Fruit fly (Drosophila melanogaster) whole organism, wandering third instar larva: ENCODE measurements around the gene CG12768.
A peak's percentile ranks its signal among the peaks of the same experiment; 100 is the strongest.

ENCODE experiments used
- CG32264 ChIP-seq: fragments of 200-800 bp; sonication (Bioruptor generic); optimal IDR thresholded peaks from 2 replicates; lab custom pipeline; 2016; ENCODE audit warnings: missing biosample characterization, missing genetic modification characterization
- CG9705 ChIP-seq: fragments of 200-800 bp; sonication (Bioruptor generic); optimal IDR thresholded peaks from 2 replicates; lab custom pipeline; 2018; ENCODE audit warnings: missing biosample characterization, mild to moderate bottlenecking, missing genetic modification characterization
- CrebA ChIP-seq: fragments of 200-800 bp; sonication (Bioruptor generic); optimal IDR thresholded peaks from 2 replicates; lab custom pipeline; 2016; ENCODE audit warnings: missing biosample characterization, mild to moderate bottlenecking, missing genetic modification characterization, borderline replicate concordance
- Dfd ChIP-seq: fragments of >200 bp; optimal IDR thresholded peaks from 2 replicates; lab custom pipeline; 2017; ENCODE audit warnings: missing biosample characterization, missing genetic modification characterization
- Dif ChIP-seq: fragments of 200-275, 200-300 bp; sonication (Bioruptor generic); optimal IDR thresholded peaks from 2 replicates; lab custom pipeline; 2018; ENCODE audit warnings: missing biosample characterization, missing genetic modification characterization; ENCODE audit not compliant: partially characterized antibody
- HLH106 ChIP-seq: fragments of 200-800 bp; optimal IDR thresholded peaks from 3 replicates; lab custom pipeline; 2019; ENCODE audit warnings: missing biosample characterization, mild to moderate bottlenecking, missing genetic modification characterization, moderate library complexity
- Hnf4 ChIP-seq: fragments of 200-800 bp; sonication (Bioruptor generic); optimal IDR thresholded peaks from 2 replicates; lab custom pipeline; 2016; ENCODE audit warnings: missing biosample characterization, mild to moderate bottlenecking, missing genetic modification characterization
- Hr78 ChIP-seq: fragments of >200 bp; optimal IDR thresholded peaks from 2 replicates; lab custom pipeline; 2017; ENCODE audit warnings: missing biosample characterization, missing genetic modification characterization
- Hr83 ChIP-seq: fragments of 200-300 bp; sonication (Bioruptor generic); optimal IDR thresholded peaks from 2 replicates; lab custom pipeline; 2016; ENCODE audit warnings: missing biosample characterization, mild to moderate bottlenecking, missing genetic modification characterization, moderate library complexity; ENCODE audit not compliant: poor library complexity, severe bottlenecking
- Jra ChIP-seq: sonication (Bioruptor generic); optimal IDR thresholded peaks from 2 replicates; lab custom pipeline; 2016; ENCODE audit warnings: missing biosample characterization, missing genetic modification characterization
- Mio ChIP-seq: sonication (Bioruptor generic); optimal IDR thresholded peaks from 2 replicates; lab custom pipeline; 2016; ENCODE audit warnings: missing biosample characterization, missing genetic modification characterization
- Myc ChIP-seq: fragments of >200 bp; optimal IDR thresholded peaks from 2 replicates; lab custom pipeline; 2017
- N ChIP-seq: fragments of >200 bp; optimal IDR thresholded peaks from 2 replicates; lab custom pipeline; 2018; ENCODE audit warnings: missing biosample characterization, missing external identifiers, missing genetic modification characterization
- Rel ChIP-seq, 2 experiments: fragments of 200-800 bp; sonication (Bioruptor generic) in 1 of 2; optimal IDR thresholded peaks; 2 replicates in 1 of 2; 3 replicates in 1 of 2; lab custom pipeline; 2016 to 2019; ENCODE audit warnings: mild to moderate bottlenecking in 2 of 2, missing biosample characterization in 2 of 2, missing genetic modification characterization in 2 of 2, moderate library complexity in 1 of 2
- Sp1 ChIP-seq: fragments of 200-800 bp; sonication (Bioruptor generic); optimal IDR thresholded peaks from 3 replicates; lab custom pipeline; 2019; ENCODE audit warnings: missing biosample characterization, mild to moderate bottlenecking, missing genetic modification characterization, moderate library complexity
- Vsx2 ChIP-seq: fragments of 200-300, 225-300 bp; sonication (Bioruptor generic); optimal IDR thresholded peaks from 2 replicates; lab custom pipeline; 2018; ENCODE audit warnings: missing biosample characterization, missing genetic modification characterization; ENCODE audit not compliant: partially characterized antibody
- br ChIP-seq: fragments of 200-800 bp; sonication (Bioruptor generic); optimal IDR thresholded peaks from 2 replicates; lab custom pipeline; 2016; ENCODE audit warnings: missing biosample characterization, missing genetic modification characterization
- brk ChIP-seq: fragments of 200-800 bp; sonication (Bioruptor generic); optimal IDR thresholded peaks from 2 replicates; lab custom pipeline; 2016; ENCODE audit warnings: missing biosample characterization, mild to moderate bottlenecking, missing genetic modification characterization
- dl ChIP-seq, 2 experiments: fragments of 175-275, 200-275 bp in 1 of 2; fragments of 200-275 bp in 1 of 2; sonication (Bioruptor generic); optimal IDR thresholded peaks; lab custom pipeline; 2018; ENCODE audit warnings: mild to moderate bottlenecking in 2 of 2, missing biosample characterization in 2 of 2, missing genetic modification characterization in 2 of 2, moderate library complexity in 2 of 2; ENCODE audit not compliant: partially characterized antibody in 2 of 2, insufficient read depth in 1 of 2
- dmrt93B ChIP-seq: fragments of 200-800 bp; sonication (Bioruptor generic); optimal IDR thresholded peaks from 2 replicates; lab custom pipeline; 2018; ENCODE audit warnings: missing biosample characterization, mild to moderate bottlenecking, missing genetic modification characterization
- dsf ChIP-seq: sonication (Bioruptor generic); optimal IDR thresholded peaks from 2 replicates; lab custom pipeline; 2016; ENCODE audit warnings: missing biosample characterization, missing genetic modification characterization, borderline replicate concordance
- foxo ChIP-seq, 2 experiments: fragments of 200-800 bp; sonication (Bioruptor generic); optimal IDR thresholded peaks; 2 replicates in 1 of 2; 3 replicates in 1 of 2; lab custom pipeline; 2016 to 2017; ENCODE audit warnings: missing biosample characterization in 2 of 2, missing genetic modification characterization in 2 of 2
- jim ChIP-seq: fragments of 175-275, 200-325 bp; sonication (Bioruptor generic); optimal IDR thresholded peaks from 2 replicates; lab custom pipeline; 2016; ENCODE audit warnings: missing biosample characterization, mild to moderate bottlenecking, missing genetic modification characterization
- lola ChIP-seq: fragments of >200 bp; optimal IDR thresholded peaks from 2 replicates; lab custom pipeline; 2017; ENCODE audit warnings: missing biosample characterization, missing genetic modification characterization
- pan ChIP-seq: fragments of >200 bp; optimal IDR thresholded peaks from 2 replicates; lab custom pipeline; 2017
- psq ChIP-seq: fragments of 200-800 bp; sonication (Bioruptor generic); optimal IDR thresholded peaks from 3 replicates; lab custom pipeline; 2017; ENCODE audit warnings: missing biosample characterization, mild to moderate bottlenecking, missing genetic modification characterization, moderate library complexity
- rgr ChIP-seq: fragments of 200-800 bp; sonication (Bioruptor generic); optimal IDR thresholded peaks from 3 replicates; lab custom pipeline; 2016; ENCODE audit warnings: missing biosample characterization, mild to moderate bottlenecking, missing genetic modification characterization
- sage ChIP-seq: fragments of 200-800 bp; sonication (Bioruptor generic); optimal IDR thresholded peaks from 2 replicates; lab custom pipeline; 2016; ENCODE audit warnings: missing biosample characterization, mild to moderate bottlenecking, missing genetic modification characterization
- sv ChIP-seq: fragments of 200-800 bp; sonication (Bioruptor generic); optimal IDR thresholded peaks from 3 replicates; lab custom pipeline; 2016; ENCODE audit warnings: missing biosample characterization, missing genetic modification characterization
- tai ChIP-seq: sonication (Bioruptor generic); optimal IDR thresholded peaks from 2 replicates; lab custom pipeline; 2016; ENCODE audit warnings: missing biosample characterization, missing genetic modification characterization
- usp ChIP-seq: fragments of >200 bp; optimal IDR thresholded peaks from 2 replicates; lab custom pipeline; 2017; ENCODE audit warnings: missing biosample characterization, missing genetic modification characterization
- woc ChIP-seq: sonication (Bioruptor generic); optimal IDR thresholded peaks from 2 replicates; lab custom pipeline; 2016; ENCODE audit warnings: missing biosample characterization, mild to moderate bottlenecking, missing genetic modification characterization

CG12768 gene

dm6 chr3L:22943484-22943883 lies 33.2 kb downstream of the CG12768 start:
- TF ChIP-seq CrebA (no peak), sv (GFP tag; lab: Kevin White, UChicago) (no peak), Myc (lab: Kevin White, UChicago) (no peak), CG32264 (GFP tag; lab: Kevin White, UChicago) (no peak), foxo (GFP tag; optimal IDR thresholded peaks at IDR 0.05; lab: Kevin White, UChicago) (no peak), Rel (GFP tag; optimal IDR thresholded peaks at IDR 0.05; lab: Kevin White, UChicago) (no peak), Rel (tag; optimal IDR thresholded peaks at IDR 0.05; lab: Kevin White, UChicago) (no peak), Sp1 (GFP tag; lab: Kevin White, UChicago) (no peak), woc (GFP tag; lab: Kevin White, UChicago) (no peak), HLH106 (tag; lab: Kevin White, UChicago) (no peak), CG9705 (GFP tag; lab: Kevin White, UChicago) (no peak), Hr83 (GFP tag; lab: Kevin White, UChicago) (no peak), Dif (GFP tag; lab: Kevin White, UChicago) (no peak), usp (GFP tag; lab: Kevin White, UChicago) (no peak)

- TF ChIP-seq usp (GFP tag; lab: Kevin White, UChicago), result no peak
- no peak for TF ChIP-seq pan (lab: Kevin White, UChicago)
- no peak for TF ChIP-seq Dfd (GFP tag; lab: Kevin White, UChicago)
- no peak for TF ChIP-seq Hr78
- no peak for TF ChIP-seq Hnf4 (GFP tag; lab: Kevin White, UChicago)
- TF ChIP-seq Myc (lab: Kevin White, UChicago), result no peak
- no peak for TF ChIP-seq Mio (GFP tag; lab: Kevin White, UChicago)
- no peak for TF ChIP-seq foxo (GFP tag; optimal IDR thresholded peaks at IDR 0.05; lab: Kevin White, UChicago)
- TF ChIP-seq br (GFP tag; lab: Kevin White, UChicago), result no peak
- no peak for TF ChIP-seq dl (GFP tag; optimal IDR thresholded peaks at IDR 0.05; lab: Kevin White, UChicago; ENCODE audit: insufficient read depth in 1 of 2, partially characterized antibody in 2 of 2)
- TF ChIP-seq N (GFP tag; lab: Kevin White, UChicago), result no peak
- no peak for TF ChIP-seq jim (GFP tag; lab: Kevin White, UChicago)
- no peak for TF ChIP-seq dsf (GFP tag; lab: Kevin White, UChicago)
- no peak for TF ChIP-seq dmrt93B (GFP tag; lab: Kevin White, UChicago)
- no peak for TF ChIP-seq brk (GFP tag; lab: Kevin White, UChicago)
- TF ChIP-seq, all 38 proteins: peak for 0
These were observed 34.2 kb downstream of the CG12768 start for dm6 chr3L:22944493-22944892.

dm6 chr3L:22945264-22945941 lies 35.1 kb downstream of the CG12768 start, which contains the start of gene Mes2:
Gene Mes2, plus strand, starts transcription at chr3L:22945657.
- TF ChIP-seq Rel (GFP tag; optimal IDR thresholded peaks at IDR 0.05; lab: Kevin White, UChicago) (no peak), Rel (tag; optimal IDR thresholded peaks at IDR 0.05; lab: Kevin White, UChicago) (peak; percentile 63), Mio (GFP tag; lab: Kevin White, UChicago) (no peak), dl (GFP tag; optimal IDR thresholded peaks at IDR 0.05; lab: Kevin White, UChicago; ENCODE audit: insufficient read depth in 1 of 2, partially characterized antibody in 2 of 2) (peak; percentile 27 to 75), Dif (GFP tag; lab: Kevin White, UChicago) (peak; percentile 52)

dm6 chr3L:22947993-22948954 lies 38.0 kb downstream of the CG12768 start:
- TF ChIP-seq Dfd (GFP tag; lab: Kevin White, UChicago), result no peak
- TF ChIP-seq rgr (GFP tag; lab: Kevin White, UChicago), result no peak
- TF ChIP-seq CG32264 (GFP tag; lab: Kevin White, UChicago), result no peak
- no peak for TF ChIP-seq Sp1 (GFP tag; lab: Kevin White, UChicago)
- no peak for TF ChIP-seq CrebA
- no peak for TF ChIP-seq jim (GFP tag; lab: Kevin White, UChicago)
- no peak for TF ChIP-seq Myc (lab: Kevin White, UChicago)
- TF ChIP-seq dsf (GFP tag; lab: Kevin White, UChicago), result no peak
- no peak for TF ChIP-seq lola (GFP tag; lab: Kevin White, UChicago)
- no peak for TF ChIP-seq CG9705 (GFP tag; lab: Kevin White, UChicago)
- TF ChIP-seq sage (GFP tag; lab: Kevin White, UChicago), result no peak
- TF ChIP-seq HLH106 (tag; lab: Kevin White, UChicago), result no peak
- TF ChIP-seq Vsx2 (GFP tag; lab: Kevin White, UChicago), result no peak
- no peak for TF ChIP-seq pan (lab: Kevin White, UChicago)
- no peak for TF ChIP-seq Jra (GFP tag; lab: Kevin White, UChicago)
- no peak for TF ChIP-seq brk (GFP tag; lab: Kevin White, UChicago)
- TF ChIP-seq tai, result no peak
- no peak for TF ChIP-seq Mio (GFP tag; lab: Kevin White, UChicago)
- no peak for TF ChIP-seq usp (GFP tag; lab: Kevin White, UChicago)
- TF ChIP-seq psq (GFP tag; lab: Kevin White, UChicago), result no peak
